Fruit fly (Drosophila melanogaster) whole organism, embryonic: ENCODE data around the gene CG14965.

Experiments used
- Aef1 ChIP-seq: fragments of 200-800 bp; sonication (Bioruptor generic); IDR thresholded peaks from 3 replicates; pipeline ENCODE4 v1.3.6; 2022; ENCODE audit warnings: missing biosample characterization, missing genetic modification characterization
- Blimp-1 ChIP-seq: fragments of 200-800 bp; sonication (Bioruptor generic); optimal IDR thresholded peaks from 3 replicates; lab custom pipeline; 2018; ENCODE audit warnings: missing biosample characterization, missing genetic modification characterization, mild to moderate bottlenecking, moderate library complexity, missing genetic modification reagents
- Bteb2 ChIP-seq: fragments of 200-800 bp; sonication (Bioruptor generic); optimal IDR thresholded peaks from 2 replicates; lab custom pipeline; 2016; ENCODE audit warnings: missing biosample characterization, missing genetic modification characterization
- CG10209 ChIP-seq: fragments of 200-800 bp; sonication (Bioruptor generic); optimal IDR thresholded peaks from 3 replicates; lab custom pipeline; 2017; ENCODE audit warnings: missing biosample characterization, mild to moderate bottlenecking, missing genetic modification characterization, missing genetic modification reagents
- CG11723 ChIP-seq: fragments of 200-800 bp; sonication (Bioruptor generic); optimal IDR thresholded peaks from 2 replicates; lab custom pipeline; 2017; ENCODE audit warnings: missing biosample characterization, mild to moderate bottlenecking, missing genetic modification characterization
- CG12071 ChIP-seq: fragments of 200-800 bp; sonication (Bioruptor generic); optimal IDR thresholded peaks from 3 replicates; lab custom pipeline; 2018; ENCODE audit warnings: missing biosample characterization, mild to moderate bottlenecking, missing genetic modification characterization
- CG14667 ChIP-seq: fragments of 200-800 bp; sonication (Bioruptor generic); IDR thresholded peaks from 2 replicates; pipeline ENCODE4 v1.3.6; 2022; ENCODE audit warnings: missing biosample characterization, missing genetic modification characterization
- CG1529 ChIP-seq: fragments of 200-800 bp; sonication (Bioruptor generic); optimal IDR thresholded peaks from 3 replicates; lab custom pipeline; 2018; ENCODE audit warnings: missing biosample characterization, missing genetic modification characterization
- CG1603 ChIP-seq: fragments of 200-800 bp; sonication (Bioruptor generic); optimal IDR thresholded peaks from 2 replicates; lab custom pipeline; 2019; ENCODE audit warnings: missing biosample characterization, mild to moderate bottlenecking, missing genetic modification characterization, moderate library complexity
- CG17568 ChIP-seq: fragments of 200-800 bp; sonication (Bioruptor generic); optimal IDR thresholded peaks from 2 replicates; lab custom pipeline; 2018; ENCODE audit warnings: missing biosample characterization, mild to moderate bottlenecking, missing genetic modification characterization, moderate library complexity
- CG18011 ChIP-seq: fragments of 200-800 bp; sonication (Bioruptor generic); optimal IDR thresholded peaks from 2 replicates; lab custom pipeline; 2017; ENCODE audit warnings: missing biosample characterization, missing genetic modification characterization, mild to moderate bottlenecking, moderate library complexity, missing genotype
- CG30020 ChIP-seq: fragments of 200-800 bp; optimal IDR thresholded peaks from 2 replicates; lab custom pipeline; 2019; ENCODE audit warnings: missing biosample characterization, mild to moderate bottlenecking, missing genetic modification characterization, moderate library complexity
- CG30431 ChIP-seq: fragments of 200-800 bp; sonication (Bioruptor generic); optimal IDR thresholded peaks from 2 replicates; lab custom pipeline; 2017; ENCODE audit warnings: missing biosample characterization, missing genetic modification characterization
- CG31441 ChIP-seq: fragments of 200-800 bp; sonication (Bioruptor generic); IDR thresholded peaks from 2 replicates; pipeline ENCODE4 v1.3.6; 2022; ENCODE audit warnings: missing biosample characterization, missing genetic modification characterization
- CG43689 ChIP-seq: fragments of 200-800 bp; sonication (Bioruptor generic); IDR thresholded peaks from 2 replicates; pipeline ENCODE4 v1.3.6; 2022; ENCODE audit warnings: missing biosample characterization, missing genetic modification characterization
- CG4854 ChIP-seq: fragments of 200-800 bp; sonication (Bioruptor generic); optimal IDR thresholded peaks from 2 replicates; lab custom pipeline; 2016; ENCODE audit warnings: missing biosample characterization, missing genetic modification characterization, inconsistent platforms
- CG6813 ChIP-seq: fragments of 200-800 bp; sonication (Bioruptor generic); optimal IDR thresholded peaks from 2 replicates; lab custom pipeline; 2017; ENCODE audit warnings: missing biosample characterization, missing genetic modification characterization, mild to moderate bottlenecking, moderate library complexity, missing genetic modification reagents
- CG6854 ChIP-seq: fragments of 200-800 bp; sonication (Bioruptor generic); optimal IDR thresholded peaks from 3 replicates; lab custom pipeline; 2017; ENCODE audit warnings: missing biosample characterization, mild to moderate bottlenecking, missing genetic modification characterization
- CG7271 ChIP-seq: fragments of 200-800 bp; sonication (Bioruptor generic); optimal IDR thresholded peaks from 2 replicates; lab custom pipeline; 2018; ENCODE audit warnings: missing biosample characterization, mild to moderate bottlenecking, missing genetic modification characterization, moderate library complexity
- CG8478 ChIP-seq: fragments of >200 bp; optimal IDR thresholded peaks from 2 replicates; lab custom pipeline; 2018
- CTCF ChIP-seq: fragments of 200-800 bp; sonication (Bioruptor generic); optimal IDR thresholded peaks from 2 replicates; lab custom pipeline; 2017; ENCODE audit warnings: missing biosample characterization, mild to moderate bottlenecking, missing genetic modification characterization, moderate library complexity
- CrebB ChIP-seq: fragments of 200-800 bp; sonication (Bioruptor generic); optimal IDR thresholded peaks from 3 replicates; lab custom pipeline; 2018; ENCODE audit warnings: missing biosample characterization, mild to moderate bottlenecking, missing genetic modification characterization
- D19B ChIP-seq: fragments of 200-800 bp; sonication (Bioruptor generic); optimal IDR thresholded peaks from 2 replicates; lab custom pipeline; 2017; ENCODE audit warnings: missing biosample characterization, mild to moderate bottlenecking, missing genetic modification characterization
- Dll ChIP-seq: fragments of 200-800 bp; sonication (Bioruptor generic); IDR thresholded peaks from 4 replicates; pipeline ENCODE4 v1.3.6; 2022; ENCODE audit warnings: missing biosample characterization, missing genetic modification characterization; ENCODE audit not compliant: partially characterized antibody
- Doc3 ChIP-seq: fragments of 200-800 bp; sonication (Bioruptor generic); IDR thresholded peaks from 3 replicates; pipeline ENCODE4 v1.3.6; 2022; ENCODE audit warnings: missing biosample characterization, missing genetic modification characterization; ENCODE audit not compliant: partially characterized antibody
- Gug ChIP-seq: fragments of 200-800 bp; sonication (Bioruptor generic); IDR thresholded peaks from 4 replicates; pipeline ENCODE4 v1.3.6; 2022; ENCODE audit warnings: missing biosample characterization, missing genetic modification characterization
- Hey ChIP-seq: fragments of 200-800 bp; sonication (Bioruptor generic); optimal IDR thresholded peaks from 3 replicates; lab custom pipeline; 2018; ENCODE audit warnings: missing biosample characterization, mild to moderate bottlenecking, missing genetic modification characterization
- HmgZ ChIP-seq: fragments of 200-800 bp; sonication (Bioruptor generic); optimal IDR thresholded peaks from 2 replicates; lab custom pipeline; 2018; ENCODE audit warnings: missing biosample characterization, mild to moderate bottlenecking, missing genetic modification characterization
- Lhr ChIP-seq: fragments of 200-800 bp; sonication (Bioruptor generic); optimal IDR thresholded peaks from 3 replicates; lab custom pipeline; 2017; ENCODE audit warnings: mild to moderate bottlenecking, missing biosample characterization, missing genetic modification reagents, missing genetic modification characterization
- Neu2 ChIP-seq: fragments of 200-800 bp; sonication (Bioruptor generic); optimal IDR thresholded peaks from 3 replicates; lab custom pipeline; 2016; ENCODE audit warnings: missing biosample characterization, missing genetic modification characterization, borderline replicate concordance
- ap ChIP-seq: fragments of 200-800 bp; sonication (Bioruptor generic); IDR thresholded peaks from 2 replicates; pipeline ENCODE4 v1.3.6; 2022; ENCODE audit warnings: missing biosample characterization, missing genetic modification characterization
- ara ChIP-seq: fragments of 200-800 bp; sonication (Bioruptor generic); IDR thresholded peaks from 2 replicates; pipeline ENCODE4 v1.3.6; 2022; ENCODE audit warnings: missing biosample characterization, missing genetic modification characterization
- ato ChIP-seq: fragments of 200-800 bp; sonication (Bioruptor generic); IDR thresholded peaks from 2 replicates; pipeline ENCODE4 v1.3.6; 2022; ENCODE audit warnings: missing biosample characterization, missing genetic modification characterization; ENCODE audit not compliant: partially characterized antibody
- bbx ChIP-seq: fragments of 200-800 bp; sonication (Bioruptor generic); IDR thresholded peaks from 2 replicates; pipeline ENCODE4 v1.3.6; 2022; ENCODE audit warnings: missing biosample characterization, missing genetic modification characterization; ENCODE audit not compliant: partially characterized antibody
- cg ChIP-seq: fragments of 200-800 bp; sonication (Bioruptor generic); optimal IDR thresholded peaks from 3 replicates; lab custom pipeline; 2019; ENCODE audit warnings: missing biosample characterization, mild to moderate bottlenecking, missing genetic modification characterization, moderate library complexity
- chn ChIP-seq: fragments of 200-800 bp; sonication (Bioruptor generic); optimal IDR thresholded peaks from 2 replicates; lab custom pipeline; 2016; ENCODE audit warnings: missing biosample characterization, missing genetic modification characterization
- corto ChIP-seq: fragments of 200-800 bp; sonication (Bioruptor generic); optimal IDR thresholded peaks from 2 replicates; lab custom pipeline; 2016; ENCODE audit warnings: missing biosample characterization, mild to moderate bottlenecking, missing genetic modification characterization, moderate library complexity
- crp ChIP-seq, 2 experiments: fragments of 200-800 bp; sonication (Bioruptor generic); optimal IDR thresholded peaks; 2 replicates in 1 of 2; 3 replicates in 1 of 2; lab custom pipeline; 2017; ENCODE audit warnings: missing biosample characterization in 2 of 2, missing genetic modification characterization in 2 of 2, mild to moderate bottlenecking in 1 of 2, moderate library complexity in 1 of 2
- odd ChIP-seq: fragments of 200-800 bp; sonication (Bioruptor generic); optimal IDR thresholded peaks from 2 replicates; lab custom pipeline; 2017; ENCODE audit warnings: missing biosample characterization, mild to moderate bottlenecking, missing genetic modification characterization
- pan ChIP-seq, 4 experiments: fragments of >200 bp in 3 of 4; fragments of 200-800 bp in 1 of 4; sonication (Bioruptor generic) in 1 of 4; optimal IDR thresholded peaks in 3 of 4; IDR thresholded peaks in 1 of 4; 2 replicates each; pipeline versions ENCODE4 v1.3.6 to Lab custom; 2017 to 2022; ENCODE audit warnings: missing biosample characterization in 2 of 4, missing genetic modification characterization in 2 of 4, mixed read lengths in 1 of 4
- pb ChIP-seq: fragments of 200-800 bp; sonication (Bioruptor generic); optimal IDR thresholded peaks from 3 replicates; lab custom pipeline; 2016; ENCODE audit warnings: missing biosample characterization, missing genetic modification characterization
- pfk ChIP-seq: fragments of 200-800 bp; sonication (Bioruptor generic); optimal IDR thresholded peaks from 2 replicates; lab custom pipeline; 2018; ENCODE audit warnings: missing biosample characterization, mild to moderate bottlenecking, missing genetic modification characterization, moderate library complexity
- pita ChIP-seq: fragments of 200-800 bp; sonication (Bioruptor generic); optimal IDR thresholded peaks from 2 replicates; lab custom pipeline; 2017; ENCODE audit warnings: missing biosample characterization, mild to moderate bottlenecking, missing genetic modification characterization
- pros ChIP-seq: fragments of 200-800 bp; sonication (Bioruptor generic); optimal IDR thresholded peaks from 3 replicates; lab custom pipeline; 2019; ENCODE audit warnings: missing biosample characterization, mild to moderate bottlenecking, missing genetic modification characterization, moderate library complexity
- ro ChIP-seq: fragments of 200-800 bp; sonication (Bioruptor generic); IDR thresholded peaks from 2 replicates; pipeline ENCODE4 v1.3.6; 2022; ENCODE audit warnings: missing biosample characterization, missing genetic modification characterization
- sens-2 ChIP-seq: fragments of 200-800 bp; sonication (Bioruptor generic); IDR thresholded peaks from 2 replicates; pipeline ENCODE4 v1.3.6; 2022; ENCODE audit warnings: missing biosample characterization, missing genetic modification characterization
- slp2 ChIP-seq: fragments of 200-800 bp; sonication (Bioruptor generic); optimal IDR thresholded peaks from 2 replicates; lab custom pipeline; 2016; ENCODE audit warnings: missing biosample characterization, missing genetic modification characterization
- tna ChIP-seq: fragments of 200-800 bp; sonication (Bioruptor generic); IDR thresholded peaks from 2 replicates; pipeline ENCODE4 v1.3.6; 2022; ENCODE audit warnings: missing biosample characterization, missing genetic modification characterization; ENCODE audit not compliant: partially characterized antibody

CG14965 gene

dm6 chr3L:3222643-3223389 is 30.5 kb upstream of the CG14965 start, which contains the start of the genes RpL28 and eIF1 (continued):
- TF ChIP-seq CG11723 (GFP tag; lab: Kevin White, UChicago) (peak; percentile 37), ap (GFP tag; lab: Robert Waterston, UW) (peak; percentile 84), CG7271 (peak; percentile 95), CG30020 (tag; lab: Kevin White, UChicago) (peak; percentile 85), pb (peak; percentile 88), CG8478 (lab: Kevin White, UChicago) (no peak), pros (GFP tag; lab: Kevin White, UChicago) (no peak), CG18011 (peak; percentile 83), CG17568 (GFP tag; lab: Kevin White, UChicago) (no peak), CrebB (tag; lab: Kevin White, UChicago) (peak; percentile 90), CG6854 (peak; percentile 77), Lhr (peak; percentile 94), CG1603 (peak; percentile 91), CG4854 (GFP tag; lab: Kevin White, UChicago) (peak; percentile 85), HmgZ (peak; percentile 84), ro (peak; percentile 57; the same call in 1 of the 2 replicates), Aef1 (GFP tag; lab: Robert Waterston, UW) (peak; percentile 79), Gug (peak; percentile 57), slp2 (GFP tag; lab: Kevin White, UChicago) (peak; percentile 89), CG10209 (GFP tag; lab: Kevin White, UChicago) (peak; percentile 95), corto (peak; percentile 40), CG6813 (GFP tag; lab: Kevin White, UChicago) (peak; percentile 94), tna (no peak; the same call in 1 of the 2 replicates), pfk (GFP tag; lab: Kevin White, UChicago) (peak; percentile 81), CG43689 (GFP tag; lab: Robert Waterston, UW) (peak; percentile 83), cg (GFP tag; lab: Kevin White, UChicago) (no peak), Neu2 (GFP tag; lab: Kevin White, UChicago) (peak; percentile 22), CG30431 (GFP tag; lab: Kevin White, UChicago) (peak; percentile 91), ara (GFP tag; lab: Robert Waterston, UW) (peak; percentile 84), D19B (GFP tag; lab: Kevin White, UChicago) (peak; percentile 83), ato (GFP tag; lab: Robert Waterston, UW) (no peak; the same call in none of the 2 replicates), Blimp-1 (GFP tag; lab: Kevin White, UChicago) (peak; percentile 69), odd (GFP tag; lab: Kevin White, UChicago) (peak; percentile 95), Doc3 (GFP tag; lab: Robert Waterston, UW) (peak; percentile 81), pita (GFP tag; lab: Kevin White, UChicago) (no peak), CG1529 (GFP tag; lab: Kevin White, UChicago) (peak; percentile 89), CG31441 (GFP tag; lab: Robert Waterston, UW) (peak; percentile 89), crp (GFP tag; optimal IDR thresholded peaks at IDR 0.05; lab: Kevin White, UChicago) (peak in 1 of 2 experiments; percentile 64), sens-2 (GFP tag; lab: Robert Waterston, UW) (peak; percentile 87), chn (peak; percentile 90), Dll (peak; percentile 87), Hey (peak; percentile 91), CG12071 (peak; percentile 92), Bteb2 (GFP tag; lab: Kevin White, UChicago) (peak; percentile 86), bbx (GFP tag; lab: Robert Waterston, UW) (peak; percentile 68), CG14667 (GFP tag; lab: Robert Waterston, UW) (peak; percentile 48), CTCF (GFP tag; lab: Kevin White, UChicago) (peak; percentile 67), pan (optimal IDR thresholded peaks at IDR 0.05; lab: Kevin White, UChicago) (no peak), pan (GFP tag; optimal IDR thresholded peaks at IDR 0.05 in 1 of 2, IDR thresholded peaks at IDR 0.05 in 1 of 2) (peak in 1 of 2 experiments; percentile 88)
